Worm (Caenorhabditis elegans) whole organism, young adult: Measurements from ENCODE around the gene egg-3.

Experiments used
- B0261.1 ChIP-seq: sonication (generic microtip); optimal IDR thresholded peaks from 2 replicates; lab custom pipeline; 2016; ENCODE audit warnings: mild to moderate bottlenecking, missing genetic modification characterization, moderate library complexity, missing compliant biosample characterization
- F10E7.11 ChIP-seq: sonication (generic microtip); optimal IDR thresholded peaks from 2 replicates; lab custom pipeline; 2017; ENCODE audit warnings: mild to moderate bottlenecking, missing genetic modification characterization, moderate library complexity, missing compliant biosample characterization
- F22D6.2 ChIP-seq: sonication (generic microtip); optimal IDR thresholded peaks from 2 replicates; lab custom pipeline; 2016; ENCODE audit warnings: mild to moderate bottlenecking, missing genetic modification characterization, missing compliant biosample characterization
- F33H1.4 ChIP-seq: fragments of 200-800 bp; sonication (Bioruptor generic); IDR thresholded peaks from 2 replicates; pipeline ENCODE4 v1.3.6; 2022; ENCODE audit warnings: missing genetic modification reagents, missing genetic modification characterization, missing compliant biosample characterization
- F49E8.2 ChIP-seq: sonication (generic microtip); optimal IDR thresholded peaks from 3 replicates; lab custom pipeline; 2017; ENCODE audit warnings: missing genetic modification characterization, mild to moderate bottlenecking, missing compliant biosample characterization, antibody characterized with exemption, moderate library complexity; ENCODE audit not compliant: insufficient read depth
- F55B11.4 ChIP-seq: sonication (generic microtip); optimal IDR thresholded peaks from 2 replicates; lab custom pipeline; 2016; ENCODE audit warnings: missing compliant biosample characterization, missing genetic modification characterization, borderline replicate concordance; ENCODE audit not compliant: insufficient read depth
- F57A8.1 ChIP-seq: fragments of 200-800 bp; sonication (Bioruptor generic); optimal IDR thresholded peaks from 2 replicates; lab custom pipeline; 2018; ENCODE audit warnings: mild to moderate bottlenecking, missing genetic modification characterization, moderate library complexity, missing compliant biosample characterization
- F57C9.4 ChIP-seq: sonication (generic microtip); optimal IDR thresholded peaks from 2 replicates; lab custom pipeline; 2017; ENCODE audit warnings: mild to moderate bottlenecking, missing genetic modification characterization, missing compliant biosample characterization
- K12H6.12 ChIP-seq: fragments of 200-800 bp; sonication (Bioruptor generic); optimal IDR thresholded peaks from 2 replicates; lab custom pipeline; 2018; ENCODE audit warnings: mild to moderate bottlenecking, missing genetic modification characterization, missing compliant biosample characterization
- T07F8.4 ChIP-seq: sonication (generic microtip); optimal IDR thresholded peaks from 2 replicates; lab custom pipeline; 2016; ENCODE audit warnings: mild to moderate bottlenecking, missing genetic modification characterization, moderate library complexity, missing compliant biosample characterization
- Y53G8AR.9 ChIP-seq: fragments of 200-800 bp; sonication (Bioruptor generic); conservative IDR thresholded peaks from 2 replicates; pipeline ENCODE4 v1.3.6; 2022; ENCODE audit warnings: missing genetic modification reagents, missing genetic modification characterization, missing compliant biosample characterization
- Y67H2A.10 ChIP-seq: fragments of 200-800 bp; sonication (Bioruptor generic); conservative IDR thresholded peaks from 2 replicates; pipeline ENCODE4 v1.3.6; 2022; ENCODE audit warnings: missing genetic modification reagents, missing genetic modification characterization, missing compliant biosample characterization
- Y95B8A.8 ChIP-seq: fragments of 200-800 bp; sonication (Bioruptor generic); IDR thresholded peaks from 2 replicates; pipeline ENCODE4 v1.3.6; 2022; ENCODE audit warnings: missing genetic modification reagents, missing genetic modification characterization, missing compliant biosample characterization
- ZK185.1 ChIP-seq: sonication (generic microtip); optimal IDR thresholded peaks from 2 replicates; lab custom pipeline; 2016; ENCODE audit warnings: mild to moderate bottlenecking, missing genetic modification characterization, missing compliant biosample characterization; ENCODE audit not compliant: poor library complexity, severe bottlenecking
- aptf-2 ChIP-seq: fragments of 200-800 bp; sonication (Bioruptor generic); conservative IDR thresholded peaks from 2 replicates; pipeline ENCODE4 v1.3.6; 2022; ENCODE audit warnings: missing genetic modification reagents, missing genetic modification characterization, missing compliant biosample characterization
- attf-3 ChIP-seq: fragments of 200-800 bp; sonication (Bioruptor generic); conservative IDR thresholded peaks from 2 replicates; pipeline ENCODE4 v1.3.6; 2022; ENCODE audit warnings: missing genetic modification reagents, missing genetic modification characterization, missing compliant biosample characterization
- attf-5 ChIP-seq: fragments of 200-800 bp; sonication (Bioruptor generic); optimal IDR thresholded peaks from 2 replicates; lab custom pipeline; 2018; ENCODE audit warnings: mild to moderate bottlenecking, missing genetic modification characterization, missing compliant biosample characterization
- bed-2 ChIP-seq: fragments of 200-800 bp; sonication (Bioruptor generic); IDR thresholded peaks from 2 replicates; pipeline ENCODE4 v1.3.6; 2022; ENCODE audit warnings: missing genetic modification reagents, missing genetic modification characterization, missing compliant biosample characterization
- ceh-40 ChIP-seq: fragments of 200-800 bp; sonication (Bioruptor generic); IDR thresholded peaks from 2 replicates; pipeline ENCODE4 v1.3.6; 2022; ENCODE audit warnings: missing genetic modification characterization, missing compliant biosample characterization
- dpff-1 ChIP-seq: sonication (generic microtip); optimal IDR thresholded peaks from 2 replicates; lab custom pipeline; 2017; ENCODE audit warnings: mild to moderate bottlenecking, missing genetic modification characterization, missing compliant biosample characterization
- dpl-1 ChIP-seq: fragments of 150-350 bp; optimal IDR thresholded peaks from 2 replicates; lab custom pipeline; 2014; ENCODE audit warnings: missing biosample characterization, missing genetic modification reagents, missing genetic modification characterization
- egl-44 ChIP-seq: fragments of 200-800 bp; sonication (Bioruptor generic); IDR thresholded peaks from 2 replicates; pipeline ENCODE4 v1.3.6; 2022; ENCODE audit warnings: missing genetic modification reagents, missing genetic modification characterization, missing compliant biosample characterization
- gei-17 ChIP-seq: fragments of 200-800 bp; sonication (Bioruptor generic); optimal IDR thresholded peaks from 2 replicates; lab custom pipeline; 2018; ENCODE audit warnings: mild to moderate bottlenecking, missing genetic modification characterization, missing compliant biosample characterization
- hlh-26 ChIP-seq: fragments of 200-800 bp; sonication (Bioruptor generic); conservative IDR thresholded peaks from 2 replicates; pipeline ENCODE4 v1.3.6; 2022; ENCODE audit warnings: missing genetic modification reagents, missing genetic modification characterization, missing compliant biosample characterization
- hmg-1.2 ChIP-seq: fragments of 200-800 bp; sonication (Bioruptor generic); IDR thresholded peaks from 2 replicates; pipeline ENCODE4 v1.3.6; 2022; ENCODE audit warnings: missing genetic modification reagents, missing genetic modification characterization, missing compliant biosample characterization
- hrde-1 ChIP-seq: sonication (generic microtip); optimal IDR thresholded peaks from 2 replicates; lab custom pipeline; 2016; ENCODE audit warnings: missing genetic modification characterization, mild to moderate bottlenecking, missing compliant biosample characterization, moderate library complexity, missing genotype, missing genetic modification reagents, borderline replicate concordance
- let-526 ChIP-seq: fragments of 200-800 bp; sonication (Bioruptor generic); IDR thresholded peaks from 2 replicates; pipeline ENCODE4 v1.3.6; 2022; ENCODE audit warnings: missing genetic modification reagents, missing genetic modification characterization, missing compliant biosample characterization
- lin-40 ChIP-seq: sonication (generic microtip); optimal IDR thresholded peaks from 2 replicates; lab custom pipeline; 2016; ENCODE audit warnings: missing genetic modification characterization, mild to moderate bottlenecking, missing compliant biosample characterization, missing genotype, missing genetic modification reagents
- lsl-1 ChIP-seq: fragments of 200-800 bp; sonication (Bioruptor generic); optimal IDR thresholded peaks from 2 replicates; lab custom pipeline; 2018; ENCODE audit warnings: mild to moderate bottlenecking, missing genetic modification characterization, moderate library complexity, missing compliant biosample characterization
- lsy-27 ChIP-seq: sonication (generic microtip); optimal IDR thresholded peaks from 2 replicates; lab custom pipeline; 2017; ENCODE audit warnings: missing genetic modification characterization, mild to moderate bottlenecking, missing compliant biosample characterization, antibody characterized with exemption, missing genotype, borderline replicate concordance; ENCODE audit not compliant: insufficient read depth
- madf-10 ChIP-seq: sonication (generic microtip); optimal IDR thresholded peaks from 2 replicates; lab custom pipeline; 2016; ENCODE audit warnings: mild to moderate bottlenecking, missing genetic modification characterization, missing compliant biosample characterization
- madf-3 ChIP-seq: fragments of 200-800 bp; sonication (Bioruptor generic); IDR thresholded peaks from 2 replicates; pipeline ENCODE4 v1.3.6; 2022; ENCODE audit warnings: missing genetic modification reagents, missing genetic modification characterization, missing compliant biosample characterization
- madf-6 ChIP-seq: fragments of 200-800 bp; sonication (Bioruptor generic); IDR thresholded peaks from 2 replicates; pipeline ENCODE4 v1.3.6; 2022; ENCODE audit warnings: missing genetic modification reagents, missing genetic modification characterization, missing compliant biosample characterization
- mcd-1 ChIP-seq: fragments of 200-800 bp; sonication (Bioruptor generic); IDR thresholded peaks from 2 replicates; pipeline ENCODE4 v1.3.6; 2022; ENCODE audit warnings: missing genetic modification reagents, missing genetic modification characterization, missing compliant biosample characterization
- mel-28 ChIP-seq: sonication (generic microtip); optimal IDR thresholded peaks from 2 replicates; lab custom pipeline; 2016; ENCODE audit warnings: borderline replicate concordance, mild to moderate bottlenecking, missing genetic modification characterization, missing compliant biosample characterization
- mxl-1 ChIP-seq: sonication (generic microtip); optimal IDR thresholded peaks from 2 replicates; lab custom pipeline; 2016; ENCODE audit warnings: missing genetic modification characterization, missing compliant biosample characterization
- nfyb-1 ChIP-seq: fragments of 200-800 bp; sonication (Bioruptor generic); IDR thresholded peaks from 2 replicates; pipeline ENCODE4 v1.3.6; 2022; ENCODE audit warnings: missing genetic modification reagents, missing genetic modification characterization, missing compliant biosample characterization
- nhr-179 ChIP-seq: sonication (generic microtip); optimal IDR thresholded peaks from 2 replicates; lab custom pipeline; 2016; ENCODE audit warnings: mild to moderate bottlenecking, missing genetic modification characterization, missing compliant biosample characterization
- pbrm-1 ChIP-seq: fragments of 200-800 bp; sonication (Bioruptor generic); IDR thresholded peaks from 2 replicates; pipeline ENCODE4 v1.3.6; 2022; ENCODE audit warnings: missing genetic modification reagents, missing genetic modification characterization, missing compliant biosample characterization
- rec-8 ChIP-seq, 2 experiments: sonication (generic microtip); optimal IDR thresholded peaks; 2 replicates each; lab custom pipeline; 2016; ENCODE audit warnings: mild to moderate bottlenecking in 2 of 2, missing genetic modification characterization in 2 of 2, missing genetic modification reagents in 2 of 2, missing genotype in 2 of 2, missing biosample characterization in 1 of 2, missing compliant biosample characterization in 1 of 2, moderate library complexity in 1 of 2
- repo-1 ChIP-seq: sonication (generic microtip); optimal IDR thresholded peaks from 2 replicates; lab custom pipeline; 2017; ENCODE audit warnings: mild to moderate bottlenecking, missing genetic modification characterization, missing compliant biosample characterization
- snpc-3.4 ChIP-seq: sonication (generic microtip); optimal IDR thresholded peaks from 2 replicates; lab custom pipeline; 2017; ENCODE audit warnings: missing genetic modification characterization, mild to moderate bottlenecking, missing compliant biosample characterization, antibody characterized with exemption, moderate library complexity, missing genotype, missing genetic modification reagents
- somi-1 ChIP-seq: fragments of 200-800 bp; sonication (Bioruptor generic); optimal IDR thresholded peaks from 2 replicates; lab custom pipeline; 2018; ENCODE audit warnings: mild to moderate bottlenecking, missing genetic modification characterization, missing compliant biosample characterization
- unc-130 ChIP-seq: sonication (generic microtip); optimal IDR thresholded peaks from 2 replicates; lab custom pipeline; 2016; ENCODE audit warnings: missing genetic modification reagents, missing genetic modification characterization, missing compliant biosample characterization
- unc-62 ChIP-seq: fragments of 150-350 bp; optimal IDR thresholded peaks from 2 replicates; lab custom pipeline; 2014; ENCODE audit warnings: missing biosample characterization, missing genetic modification reagents, missing genetic modification characterization
- zfh-2 ChIP-seq: fragments of 200-800 bp; sonication (Bioruptor generic); conservative IDR thresholded peaks from 2 replicates; pipeline ENCODE4 v1.3.6; 2022; ENCODE audit warnings: missing genetic modification reagents, missing genetic modification characterization, missing compliant biosample characterization
- ztf-22 ChIP-seq: fragments of 200-800 bp; sonication (Bioruptor generic); optimal IDR thresholded peaks from 2 replicates; lab custom pipeline; 2018; ENCODE audit warnings: mild to moderate bottlenecking, missing genetic modification characterization, moderate library complexity, missing compliant biosample characterization
- ztf-6 ChIP-seq: fragments of 200-800 bp; sonication (Bioruptor generic); IDR thresholded peaks from 2 replicates; pipeline ENCODE4 v1.3.6; 2022; ENCODE audit warnings: missing genetic modification reagents, missing genetic modification characterization, missing compliant biosample characterization

Gene egg-3

DNA sequence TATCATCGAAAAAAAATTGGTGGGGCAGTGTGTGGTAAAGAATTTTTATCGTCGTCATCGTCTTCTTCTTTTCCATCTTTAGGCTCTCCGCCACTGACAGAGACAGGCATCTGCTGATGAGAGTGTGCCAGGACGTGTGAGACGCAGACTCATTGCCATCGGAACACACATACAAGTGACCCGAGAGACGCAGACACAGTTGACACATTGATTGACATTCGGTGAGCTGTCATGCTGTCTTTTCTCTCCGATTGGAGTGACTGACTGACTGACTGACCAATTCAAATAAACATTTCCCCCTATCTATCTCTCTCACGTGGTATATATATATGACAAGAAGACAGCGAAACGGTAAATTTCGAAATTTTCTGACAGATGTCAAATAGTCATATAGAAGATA, 33.1 kb downstream of the egg-3 start (continued):
- TF ChIP-seq F49E8.2 (tag; lab: Kevin White, UChicago) (no peak), F33H1.4 (GFP tag; lab: Robert Waterston, UW) (peak; percentile 14; the same call in 1 of the 2 replicates), attf-3 (GFP tag; lab: Robert Waterston, UW) (no peak), lin-40 (tag; lab: Kevin White, UChicago) (peak; percentile 87), somi-1 (GFP tag; lab: Kevin White, UChicago) (peak; percentile 60), B0261.1 (tag; lab: Kevin White, UChicago) (no peak), mxl-1 (no peak), Y53G8AR.9 (peak; percentile 78; the same call in 1 of the 2 replicates), mel-28 (tag; lab: Kevin White, UChicago) (no peak), dpff-1 (tag; lab: Kevin White, UChicago) (no peak), Y95B8A.8 (GFP tag; lab: Robert Waterston, UW) (no peak), egl-44 (GFP tag; lab: Robert Waterston, UW) (peak; percentile 74), Y67H2A.10 (GFP tag; lab: Robert Waterston, UW) (no peak), attf-5 (GFP tag; lab: Kevin White, UChicago) (peak; percentile 93), rec-8 (tag; optimal IDR thresholded peaks at IDR 0.05; lab: Kevin White, UChicago) (no peak), hrde-1 (tag; lab: Kevin White, UChicago) (no peak), lsl-1 (no peak), unc-62 (GFP tag; lab: Kevin White, UChicago) (peak; percentile 98), gei-17 (GFP tag; lab: Kevin White, UChicago) (peak; percentile 54), F57A8.1 (no peak), zfh-2 (GFP tag; lab: Robert Waterston, UW) (no peak), nhr-179 (tag; lab: Kevin White, UChicago) (no peak), unc-130 (no peak), ZK185.1 (tag; lab: Kevin White, UChicago) (no peak), madf-6 (GFP tag; lab: Robert Waterston, UW) (0 out of 2 replicates have a peak, but pooled peaks have one; percentile 7), madf-10 (peak; percentile 55), aptf-2 (GFP tag; lab: Robert Waterston, UW) (no peak), bed-2 (GFP tag; lab: Robert Waterston, UW) (no peak), ztf-6 (GFP tag; lab: Robert Waterston, UW) (no peak), K12H6.12 (tag; lab: Kevin White, UChicago) (peak; percentile 77), madf-3 (no peak), let-526 (peak; percentile 75; the same call in 1 of the 2 replicates), lsy-27 (tag; lab: Kevin White, UChicago) (no peak), F57C9.4 (tag; lab: Kevin White, UChicago) (no peak), repo-1 (tag; lab: Kevin White, UChicago) (peak; percentile 72), hlh-26 (GFP tag; lab: Robert Waterston, UW) (no peak), T07F8.4 (tag; lab: Kevin White, UChicago) (no peak), F55B11.4 (no peak), F10E7.11 (tag; lab: Kevin White, UChicago) (no peak), snpc-3.4 (tag; lab: Kevin White, UChicago) (no peak), pbrm-1 (GFP tag; lab: Robert Waterston, UW) (no peak), dpl-1 (no peak), mcd-1 (GFP tag; lab: Robert Waterston, UW) (peak; percentile 68), F22D6.2 (tag; lab: Kevin White, UChicago) (peak; percentile 42), hmg-1.2 (peak; percentile 75), ztf-22 (peak; percentile 91), nfyb-1 (GFP tag; lab: Robert Waterston, UW) (peak; percentile 85), ceh-40 (GFP tag; lab: Robert Waterston, UW) (0 out of 2 replicates have a peak, but pooled peaks have one; percentile 12)
